Worm (Caenorhabditis elegans): ENCODE measurements around the gene lgc-5.

DNA sequence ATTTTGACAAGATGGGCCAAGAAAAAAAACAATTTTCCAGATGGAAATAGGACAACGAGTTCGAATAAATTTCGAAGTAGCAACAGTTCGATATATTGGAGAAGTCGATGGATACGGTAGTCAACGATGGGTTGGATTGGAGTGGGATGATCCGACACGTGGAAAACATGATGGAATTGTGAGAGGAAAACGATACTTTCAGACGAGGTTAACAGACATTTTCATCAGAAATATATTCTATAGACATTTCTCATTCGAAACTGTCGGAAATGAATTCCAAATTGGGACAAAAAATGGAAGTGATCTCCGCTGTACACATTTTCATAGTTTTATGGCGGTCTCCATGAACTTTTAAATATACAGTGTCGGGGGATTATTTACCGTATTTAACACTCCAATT, 47.8 kb upstream of the lgc-5 start, which contains the start of gene tbce-1:
- no peak for TF ChIP-seq hnd-1 (tag; optimal IDR thresholded peaks at IDR 0.05)
- TF ChIP-seq ceh-36 (tag; optimal IDR thresholded peaks at IDR 0.05) = no peak
- TF ChIP-seq hmg-4 (GFP tag; optimal IDR thresholded peaks at IDR 0.05) = no peak
- TF ChIP-seq B0310.2 (tag; optimal IDR thresholded peaks at IDR 0.05) = no peak
